Worm (Caenorhabditis elegans): ENCODE measurements around the gene mdt-4.
"Not testable (repeated sequence)": the region's sequence is repeated elsewhere in the genome, so short reads cannot be mapped to it uniquely, and the experiment has no call there.

DNA sequence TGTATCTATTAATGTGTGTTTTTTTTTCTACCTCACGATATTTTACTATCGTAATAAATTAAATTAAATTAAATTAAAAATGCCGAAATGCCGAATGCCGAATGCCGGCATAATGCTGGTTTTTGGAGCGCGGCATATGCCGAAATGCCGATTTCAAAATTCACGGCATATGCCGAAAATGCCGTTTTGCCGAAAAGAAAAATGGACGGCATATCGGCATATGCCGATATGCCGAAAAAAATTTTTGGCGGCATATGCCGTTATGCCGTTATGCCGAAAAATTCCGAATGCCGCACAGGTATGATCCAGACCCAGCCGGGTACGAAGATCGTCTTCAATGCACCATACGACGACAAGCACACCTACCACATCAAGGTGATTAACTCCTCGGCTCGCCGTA is 45.2 kb downstream of the mdt-4 start, which contains the start of gene msp-32:
- TF ChIP-seq tab-1 (GFP tag; IDR thresholded peaks at IDR 0.05); ztf-29 (GFP tag; IDR thresholded peaks at IDR 0.05); med-1 (GFP tag; optimal IDR thresholded peaks at IDR 0.05; ENCODE audit: insufficient read depth); T22C8.4 (GFP tag; IDR thresholded peaks at IDR 0.05); ztf-23 (GFP tag; IDR thresholded peaks at IDR 0.05); flt-1 (GFP tag; IDR thresholded peaks at IDR 0.05); klf-2 (GFP tag; conservative IDR thresholded peaks at IDR 0.05); ref-1 (GFP tag; conservative IDR thresholded peaks at IDR 0.05): not testable (repeated sequence)

Measured in whole organism, midembryonic.